Worm (Caenorhabditis elegans) whole organism, young adult: Measurements from ENCODE around the gene hmp-1.

Experiments
- C17E4.6 ChIP-seq: fragments of 200-800 bp; sonication (Bioruptor generic); IDR thresholded peaks from 2 replicates; pipeline ENCODE4 v1.3.6; 2022; ENCODE audit warnings: missing genetic modification reagents, missing genetic modification characterization, missing compliant biosample characterization
- Y53F4B.3 ChIP-seq: fragments of 200-800 bp; sonication (Bioruptor generic); IDR thresholded peaks from 2 replicates; pipeline ENCODE4 v1.3.6; 2022; ENCODE audit warnings: missing genetic modification reagents, missing genetic modification characterization, missing compliant biosample characterization
- Y56A3A.18 ChIP-seq: fragments of 200-800 bp; sonication (Bioruptor generic); IDR thresholded peaks from 2 replicates; pipeline ENCODE4 v1.3.6; 2022; ENCODE audit warnings: missing genetic modification reagents, missing genetic modification characterization, missing compliant biosample characterization
- Y79H2A.3 ChIP-seq: fragments of 200-800 bp; sonication (Bioruptor generic); conservative IDR thresholded peaks from 2 replicates; pipeline ENCODE4 v1.3.6; 2022; ENCODE audit warnings: missing genetic modification reagents, missing genetic modification characterization, missing compliant biosample characterization
- ama-1 ChIP-seq, 3 experiments: fragments of 150-350 bp in 1 of 3; sonication (generic microtip) in 2 of 3; optimal IDR thresholded peaks; 2 replicates each; lab custom pipeline; 2014 to 2018; ENCODE audit warnings: missing biosample characterization in 2 of 3, missing genetic modification characterization in 2 of 3, missing genetic modification reagents in 2 of 3
- ceh-91 ChIP-seq: fragments of 200-800 bp; sonication (Bioruptor generic); IDR thresholded peaks from 2 replicates; pipeline ENCODE4 v1.3.6; 2022; ENCODE audit warnings: missing genetic modification reagents, missing genetic modification characterization, missing compliant biosample characterization
- egl-44 ChIP-seq: fragments of 200-800 bp; sonication (Bioruptor generic); IDR thresholded peaks from 2 replicates; pipeline ENCODE4 v1.3.6; 2022; ENCODE audit warnings: missing genetic modification reagents, missing genetic modification characterization, missing compliant biosample characterization
- ets-4 ChIP-seq: fragments of 200-800 bp; sonication (Bioruptor generic); optimal IDR thresholded peaks from 2 replicates; lab custom pipeline; 2018; ENCODE audit warnings: mild to moderate bottlenecking, missing genetic modification characterization, missing compliant biosample characterization
- nhr-179 ChIP-seq: sonication (generic microtip); optimal IDR thresholded peaks from 2 replicates; lab custom pipeline; 2016; ENCODE audit warnings: mild to moderate bottlenecking, missing genetic modification characterization, missing compliant biosample characterization
- sea-2 ChIP-seq: fragments of 200-800 bp; sonication (Bioruptor generic); IDR thresholded peaks from 2 replicates; pipeline ENCODE4 v1.3.6; 2022; ENCODE audit warnings: missing genetic modification characterization, missing compliant biosample characterization
- zfh-2 ChIP-seq: fragments of 200-800 bp; sonication (Bioruptor generic); conservative IDR thresholded peaks from 2 replicates; pipeline ENCODE4 v1.3.6; 2022; ENCODE audit warnings: missing genetic modification reagents, missing genetic modification characterization, missing compliant biosample characterization
- ztf-26 ChIP-seq: sonication (generic microtip); optimal IDR thresholded peaks from 2 replicates; lab custom pipeline; 2017; ENCODE audit warnings: missing genetic modification characterization, missing compliant biosample characterization

- TF ChIP-seq ceh-91 (no peak), ets-4 (no peak), nhr-179 (tag; lab: Kevin White, UChicago) (no peak), zfh-2 (GFP tag; lab: Robert Waterston, UW) (no peak), Y53F4B.3 (GFP tag; lab: Robert Waterston, UW) (no peak), Y56A3A.18 (GFP tag; lab: Robert Waterston, UW) (no peak), Y79H2A.3 (GFP tag; lab: Robert Waterston, UW) (no peak), ztf-26 (tag; lab: Kevin White, UChicago) (no peak), egl-44 (GFP tag; lab: Robert Waterston, UW) (no peak), ama-1 (optimal IDR thresholded peaks at IDR 0.05; lab: Kevin White, UChicago) (peak; percentile 84), ama-1 (GFP tag; optimal IDR thresholded peaks at IDR 0.05; lab: Kevin White, UChicago) (no peak), sea-2 (no peak), C17E4.6 (no peak)
Measured at ce11 chrV:11889115-11889935, 43.7 kb downstream of the hmp-1 start.
